Worm (Caenorhabditis elegans): ENCODE data around the gene bath-2.

ce11 chrII:1912741-1913140 is 9.8 kb downstream of the bath-2 start, which contains the start of gene math-31:
- no peak for TF ChIP-seq klf-2 (GFP tag; conservative IDR thresholded peaks at IDR 0.05)
- TF ChIP-seq ref-1 (GFP tag; conservative IDR thresholded peaks at IDR 0.05): no peak
- no peak for TF ChIP-seq flt-1 (GFP tag; IDR thresholded peaks at IDR 0.05)
- TF ChIP-seq med-1 (GFP tag; optimal IDR thresholded peaks at IDR 0.05; ENCODE audit: insufficient read depth): no peak
- no peak for TF ChIP-seq ztf-29 (GFP tag; IDR thresholded peaks at IDR 0.05)
